Fruit fly (Drosophila melanogaster): ENCODE data around the gene Gba1a.

Gene Gba1a

DNA sequence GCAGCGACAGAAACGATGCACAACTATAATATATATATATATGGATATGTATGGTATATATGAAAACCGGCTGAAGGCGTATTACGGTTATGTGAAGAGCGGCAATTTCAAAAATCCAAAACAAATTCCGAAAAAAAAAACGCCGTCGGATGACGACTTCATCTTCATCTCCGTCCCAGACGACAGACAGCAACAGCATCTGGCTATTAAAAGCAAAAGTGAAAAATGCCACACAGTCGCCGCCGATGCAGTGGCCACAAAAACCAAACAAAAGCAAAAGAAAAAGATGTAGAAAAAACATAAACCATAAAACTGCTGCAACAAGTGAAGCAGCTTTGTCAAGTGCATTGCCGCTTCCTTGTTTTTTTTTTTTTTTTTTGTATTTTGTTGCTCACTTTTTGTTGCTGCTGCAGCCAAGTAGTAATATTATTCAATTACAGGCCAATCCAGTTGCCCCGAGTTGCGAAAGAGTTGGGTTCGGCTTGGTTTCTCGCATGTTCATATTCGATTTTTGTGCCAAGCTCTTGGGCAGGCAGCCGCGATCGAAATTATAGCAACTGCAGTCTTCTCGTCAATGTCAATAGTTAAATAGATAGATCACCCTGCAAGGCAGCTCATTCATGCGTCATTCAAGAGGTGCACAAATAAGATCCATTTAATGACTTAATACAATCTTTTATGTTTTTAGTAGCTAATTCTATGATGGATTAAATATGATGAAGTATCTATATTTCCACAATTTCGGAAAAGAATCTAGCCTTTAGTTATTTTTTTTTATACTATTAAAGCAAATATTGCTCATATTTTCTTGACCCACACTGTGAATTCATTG, 34.4 kb downstream of the Gba1a start (continued):
- no peak for TF ChIP-seq fd59A (GFP tag; optimal IDR thresholded peaks at IDR 0.05)
- TF ChIP-seq Gug (GFP tag; IDR thresholded peaks at IDR 0.05), result no peak
- TF ChIP-seq Sox15 (GFP tag; optimal IDR thresholded peaks at IDR 0.05), result no peak
- TF ChIP-seq CG6854 (GFP tag; optimal IDR thresholded peaks at IDR 0.05), result no peak
- TF ChIP-seq CG3032 (tag; optimal IDR thresholded peaks at IDR 0.05), result no peak
- TF ChIP-seq CG6163 (GFP tag; IDR thresholded peaks at IDR 0.05), result 0 out of 3 replicates have a peak, but pooled peaks have one; percentile 36
- TF ChIP-seq pdm3 (GFP tag; optimal IDR thresholded peaks at IDR 0.05), result peak; percentile 23
- peak; percentile 65 for TF ChIP-seq eg (GFP tag; IDR thresholded peaks at IDR 0.05)
- peak; percentile 72 for TF ChIP-seq CG8119 (GFP tag; IDR thresholded peaks at IDR 0.05)
- peak; percentile 26 for TF ChIP-seq spab (GFP tag; optimal IDR thresholded peaks at IDR 0.05)
- TF ChIP-seq Sox102F (GFP tag; optimal IDR thresholded peaks at IDR 0.05), result no peak
- no peak for TF ChIP-seq CG3919 (GFP tag; optimal IDR thresholded peaks at IDR 0.05)
- TF ChIP-seq CG6808 (GFP tag; optimal IDR thresholded peaks at IDR 0.05), result peak; percentile 14
- no peak for TF ChIP-seq topi (GFP tag; optimal IDR thresholded peaks at IDR 0.05)
- TF ChIP-seq acj6 (GFP tag; optimal IDR thresholded peaks at IDR 0.05), result no peak
- no peak for TF ChIP-seq fkh (GFP tag; optimal IDR thresholded peaks at IDR 0.05)
- peak; percentile 38 for TF ChIP-seq net (GFP tag; optimal IDR thresholded peaks at IDR 0.05)
- TF ChIP-seq CG15336 (GFP tag; IDR thresholded peaks at IDR 0.05), result peak; percentile 62

DNA sequence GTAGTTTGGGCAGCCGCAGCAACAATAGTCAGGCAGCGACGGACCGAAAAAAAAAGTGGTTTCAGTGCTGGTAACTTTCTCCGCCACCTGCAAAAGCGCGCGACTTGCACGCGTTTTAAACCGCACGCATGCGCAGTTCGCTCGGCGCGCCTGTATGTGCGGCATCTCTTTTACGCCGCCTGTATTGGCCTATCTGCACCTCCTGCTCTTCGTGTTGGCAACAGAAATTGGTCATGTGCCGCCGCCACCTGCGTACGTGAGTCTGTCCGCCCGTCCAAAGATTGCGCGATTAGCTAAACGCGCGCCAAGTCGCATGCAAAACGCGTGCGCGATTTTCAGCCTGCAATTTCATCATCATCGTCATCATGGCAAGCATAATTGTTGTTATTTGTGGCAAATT, 35.2 kb downstream of the Gba1a start:
- TF ChIP-seq CG6854 (GFP tag; optimal IDR thresholded peaks at IDR 0.05), result no peak
- TF ChIP-seq CG8119 (GFP tag; IDR thresholded peaks at IDR 0.05), result no peak
- TF ChIP-seq CG34406 (GFP tag; optimal IDR thresholded peaks at IDR 0.05), result no peak
- TF ChIP-seq fd59A (GFP tag; optimal IDR thresholded peaks at IDR 0.05), result no peak
- 0 out of 3 replicates have a peak, but pooled peaks have one; percentile 10 for TF ChIP-seq CG6163 (GFP tag; IDR thresholded peaks at IDR 0.05)
- no peak for TF ChIP-seq CG6792 (GFP tag; optimal IDR thresholded peaks at IDR 0.05)
- peak; percentile 36 for TF ChIP-seq Eip78C (GFP tag)
- TF ChIP-seq Ets21C (GFP tag; optimal IDR thresholded peaks at IDR 0.05), result no peak
- TF ChIP-seq ss (GFP tag; optimal IDR thresholded peaks at IDR 0.05), result peak in 1 of 2 experiments; percentile 11
- no peak for TF ChIP-seq spab (GFP tag; optimal IDR thresholded peaks at IDR 0.05)
- no peak for TF ChIP-seq pdm3 (GFP tag; optimal IDR thresholded peaks at IDR 0.05)
- no peak for TF ChIP-seq Lpt (GFP tag; optimal IDR thresholded peaks at IDR 0.05)
- no peak for TF ChIP-seq Hr4 (GFP tag; optimal IDR thresholded peaks at IDR 0.05)

DNA sequence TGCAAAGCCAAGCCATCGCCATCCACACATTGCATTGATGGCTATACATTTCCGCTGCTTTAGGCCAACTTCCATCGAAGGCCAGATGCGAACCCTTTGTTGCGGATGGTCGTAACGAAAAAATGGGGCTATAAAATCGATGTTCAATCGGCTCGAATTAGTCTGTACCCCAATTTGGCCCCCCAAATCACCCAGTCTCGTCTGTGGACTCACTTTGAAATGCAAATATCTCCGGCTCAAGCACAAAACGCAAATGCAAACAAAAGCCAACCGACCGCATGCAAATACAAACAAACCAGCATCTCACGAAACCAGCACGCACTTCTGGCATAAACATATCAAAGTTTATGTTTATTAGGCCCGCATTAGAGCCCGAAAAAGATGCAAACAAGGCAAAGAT, 35.9 kb downstream of the Gba1a start:
- peak; percentile 56 for TF ChIP-seq fkh (GFP tag; optimal IDR thresholded peaks at IDR 0.05)
- no peak for TF ChIP-seq CG8119 (GFP tag; IDR thresholded peaks at IDR 0.05)
- TF ChIP-seq CG6276 (GFP tag; optimal IDR thresholded peaks at IDR 0.05), result no peak
- no peak for TF ChIP-seq CG32006 (GFP tag; optimal IDR thresholded peaks at IDR 0.05)
- TF ChIP-seq CG11762 (GFP tag; optimal IDR thresholded peaks at IDR 0.05; ENCODE audit: insufficient read depth), result no peak
- no peak for TF ChIP-seq Lpt (GFP tag; optimal IDR thresholded peaks at IDR 0.05)
- no peak for TF ChIP-seq CG6854 (GFP tag; optimal IDR thresholded peaks at IDR 0.05)

DNA sequence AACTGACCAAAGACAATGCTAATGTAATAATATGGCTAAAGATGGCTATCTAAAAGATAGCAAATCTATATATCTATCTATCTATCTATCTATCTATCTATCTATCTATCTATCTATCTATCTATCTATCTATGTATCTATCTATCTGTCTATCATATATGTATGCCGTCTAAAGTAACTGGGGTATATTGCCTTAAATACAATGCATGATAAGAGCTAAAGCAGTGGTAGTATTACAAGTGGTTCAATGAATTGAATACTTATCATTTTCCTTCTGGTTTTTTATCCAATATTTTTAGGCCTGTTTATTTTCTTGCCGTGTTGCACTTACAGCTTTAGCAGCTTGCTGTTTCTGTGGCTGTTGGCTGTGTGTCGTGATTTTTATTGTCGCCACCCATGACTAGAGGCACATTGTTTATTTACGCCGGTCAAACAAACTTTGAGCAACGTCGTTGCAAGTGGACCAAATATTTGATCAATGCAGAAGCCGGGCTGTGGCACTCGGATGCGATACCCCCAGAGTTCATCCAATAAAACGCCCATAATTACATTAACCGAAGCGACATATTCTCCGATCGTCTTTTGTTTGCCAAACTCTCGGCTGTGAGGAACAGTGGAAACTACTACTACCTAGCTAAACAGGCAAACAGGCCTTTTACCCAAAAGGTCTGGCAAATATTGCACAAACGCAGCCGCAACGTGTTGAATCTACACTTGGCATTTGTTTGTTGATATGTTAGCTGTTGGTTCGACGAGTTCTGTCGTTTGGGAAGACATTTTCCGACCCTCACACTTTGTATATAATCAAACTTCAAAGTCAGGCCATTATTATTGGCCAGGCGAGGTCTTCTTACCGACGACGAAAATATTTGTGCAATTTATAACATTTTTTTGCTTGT, 37.5 kb downstream of the Gba1a start:
- TF ChIP-seq esn (GFP tag; optimal IDR thresholded peaks at IDR 0.05), result no peak
- TF ChIP-seq spab (GFP tag; optimal IDR thresholded peaks at IDR 0.05), result peak; percentile 46
- no peak; the same call in 2 of the 3 replicates for TF ChIP-seq eg (GFP tag; IDR thresholded peaks at IDR 0.05)
- peak in 1 of 2 experiments; percentile 50 for TF ChIP-seq ss (GFP tag; optimal IDR thresholded peaks at IDR 0.05)
- TF ChIP-seq Lpt (GFP tag; optimal IDR thresholded peaks at IDR 0.05), result no peak
- TF ChIP-seq fd85E (GFP tag; optimal IDR thresholded peaks at IDR 0.05), result no peak
- TF ChIP-seq Ets96B (tag; optimal IDR thresholded peaks at IDR 0.05), result peak; percentile 28
- TF ChIP-seq fkh (GFP tag; optimal IDR thresholded peaks at IDR 0.05), result peak; percentile 72
- peak; percentile 4 for TF ChIP-seq CG3032 (tag; optimal IDR thresholded peaks at IDR 0.05)
- no peak for TF ChIP-seq Hr39 (GFP tag; optimal IDR thresholded peaks at IDR 0.05)
- TF ChIP-seq CG7368 (GFP tag; optimal IDR thresholded peaks at IDR 0.05), result no peak
- TF ChIP-seq dac (GFP tag; optimal IDR thresholded peaks at IDR 0.05), result peak; percentile 1
- TF ChIP-seq Eip93F (GFP tag; optimal IDR thresholded peaks at IDR 0.05), result no peak
- TF ChIP-seq Eip75B (GFP tag; optimal IDR thresholded peaks at IDR 0.05), result no peak
- TF ChIP-seq CG11294 (GFP tag; IDR thresholded peaks at IDR 0.05), result no peak
- no peak for TF ChIP-seq cyc (GFP tag; optimal IDR thresholded peaks at IDR 0.05)
- no peak for TF ChIP-seq Sox102F (GFP tag; optimal IDR thresholded peaks at IDR 0.05)
- peak; percentile 61 for TF ChIP-seq Eip78C (GFP tag)
- TF ChIP-seq achi (GFP tag; optimal IDR thresholded peaks at IDR 0.05), result peak; percentile 55
- TF ChIP-seq acj6 (GFP tag; optimal IDR thresholded peaks at IDR 0.05), result peak; percentile 25
- TF ChIP-seq Met (GFP tag; optimal IDR thresholded peaks at IDR 0.05), result no peak
- TF ChIP-seq fd59A (GFP tag; optimal IDR thresholded peaks at IDR 0.05), result no peak
- TF ChIP-seq CG8119 (GFP tag; IDR thresholded peaks at IDR 0.05), result no peak
- no peak for TF ChIP-seq topi (GFP tag; optimal IDR thresholded peaks at IDR 0.05)

All from whole organism, prepupa.